Worm (Caenorhabditis elegans) whole organism, L1 larva: ENCODE results near the gene tag-151.

Experiments
- C04F5.9 ChIP-seq: sonication (generic microtip); optimal IDR thresholded peaks from 2 replicates; lab custom pipeline; 2016; ENCODE audit warnings: missing genetic modification characterization, missing compliant biosample characterization
- C16A3.4 ChIP-seq: fragments of 150-350 bp; optimal IDR thresholded peaks from 2 replicates; lab custom pipeline; 2014; ENCODE audit warnings: missing biosample characterization, missing genetic modification characterization
- F16B12.6 ChIP-seq: fragments of 150-350 bp; optimal IDR thresholded peaks from 2 replicates; lab custom pipeline; 2014; ENCODE audit warnings: missing biosample characterization, missing genetic modification characterization
- Y116A8C.19 ChIP-seq: sonication (generic microtip); optimal IDR thresholded peaks from 2 replicates; lab custom pipeline; 2016; ENCODE audit warnings: missing compliant biosample characterization, missing genetic modification characterization, borderline replicate concordance
- alr-1 ChIP-seq: fragments of 200-800 bp; sonication (Bioruptor generic); optimal IDR thresholded peaks from 2 replicates; lab custom pipeline; 2018; ENCODE audit warnings: borderline replicate concordance, mild to moderate bottlenecking, missing genetic modification characterization, missing compliant biosample characterization
- blmp-1 ChIP-seq: fragments of 150-350 bp; optimal IDR thresholded peaks from 2 replicates; lab custom pipeline; 2014; ENCODE audit warnings: missing biosample characterization, missing genetic modification characterization
- ceh-8 ChIP-seq: fragments of 200-800 bp; sonication (Bioruptor generic); optimal IDR thresholded peaks from 2 replicates; lab custom pipeline; 2018; ENCODE audit warnings: mild to moderate bottlenecking, missing genetic modification characterization, moderate library complexity, missing compliant biosample characterization
- ceh-82 ChIP-seq, 3 experiments: fragments of 150-350 bp in 1 of 3; sonication (generic microtip) in 2 of 3; optimal IDR thresholded peaks; 2 replicates each; lab custom pipeline; 2014 to 2017; ENCODE audit warnings: missing biosample characterization in 3 of 3, missing genetic modification characterization in 3 of 3
- ceh-90 ChIP-seq: sonication (generic microtip); optimal IDR thresholded peaks from 2 replicates; lab custom pipeline; 2016; ENCODE audit warnings: missing genetic modification characterization, missing compliant biosample characterization
- ces-1 ChIP-seq: fragments of 150-350 bp; optimal IDR thresholded peaks from 2 replicates; lab custom pipeline; 2014; ENCODE audit warnings: missing biosample characterization, missing genetic modification reagents, missing genetic modification characterization
- dpl-1 ChIP-seq, 3 experiments: fragments of 150-350 bp in 2 of 3; sonication (generic microtip) in 1 of 3; optimal IDR thresholded peaks; 2 replicates each; lab custom pipeline; 2014 to 2017; ENCODE audit warnings: missing biosample characterization in 3 of 3, missing genetic modification characterization in 3 of 3, missing genetic modification reagents in 3 of 3
- dsc-1 ChIP-seq: sonication (generic microtip); optimal IDR thresholded peaks from 2 replicates; lab custom pipeline; 2016; ENCODE audit warnings: mild to moderate bottlenecking, missing genetic modification characterization, missing compliant biosample characterization
- efl-1 ChIP-seq, 4 experiments: fragments of 150-350 bp; optimal IDR thresholded peaks in 3 of 4; peaks in 1 of 4; 1 replicate in 1 of 4; 2 replicates in 3 of 4; lab custom pipeline; 2014; ENCODE audit warnings: missing biosample characterization in 2 of 4, missing genetic modification characterization in 2 of 4, missing genetic modification reagents in 2 of 4
- efl-3 ChIP-seq: fragments of 200-800 bp; sonication (Bioruptor generic); optimal IDR thresholded peaks from 2 replicates; lab custom pipeline; 2018; ENCODE audit warnings: mild to moderate bottlenecking, missing genetic modification characterization, missing compliant biosample characterization
- fkh-10 ChIP-seq: sonication (generic microtip); optimal IDR thresholded peaks from 2 replicates; lab custom pipeline; 2017; ENCODE audit warnings: missing biosample characterization, missing genetic modification reagents, missing genetic modification characterization
- fkh-8 ChIP-seq: sonication (generic microtip); optimal IDR thresholded peaks from 2 replicates; lab custom pipeline; 2016; ENCODE audit warnings: mild to moderate bottlenecking, missing genetic modification characterization, missing compliant biosample characterization
- grh-1 ChIP-seq: fragments of 200-800 bp; sonication (Bioruptor generic); IDR thresholded peaks from 2 replicates; pipeline ENCODE4 v1.3.6; 2022; ENCODE audit warnings: missing genetic modification reagents, missing genetic modification characterization, missing compliant biosample characterization
- hlh-4 ChIP-seq: sonication (generic microtip); optimal IDR thresholded peaks from 2 replicates; lab custom pipeline; 2016; ENCODE audit warnings: mild to moderate bottlenecking, missing genetic modification characterization, missing compliant biosample characterization
- irx-1 ChIP-seq: sonication (generic microtip); optimal IDR thresholded peaks from 2 replicates; lab custom pipeline; 2016; ENCODE audit warnings: missing genetic modification characterization, missing compliant biosample characterization
- isw-1 ChIP-seq: fragments of 200-800 bp; sonication (Bioruptor generic); IDR thresholded peaks from 2 replicates; pipeline ENCODE4 v1.3.6; 2022; ENCODE audit warnings: missing genetic modification characterization, missing compliant biosample characterization
- lin-13 ChIP-seq: fragments of 150-350 bp; optimal IDR thresholded peaks from 2 replicates; lab custom pipeline; 2014; ENCODE audit warnings: missing biosample characterization, missing genetic modification reagents, missing genetic modification characterization
- lin-14 ChIP-seq: fragments of 200-800 bp; sonication (Bioruptor generic); optimal IDR thresholded peaks from 2 replicates; lab custom pipeline; 2018; ENCODE audit warnings: mild to moderate bottlenecking, missing genetic modification characterization, moderate library complexity, missing compliant biosample characterization
- lin-15B ChIP-seq: fragments of 150-350 bp; sonication (generic microtip); optimal IDR thresholded peaks from 3 replicates; lab custom pipeline; 2014; ENCODE audit warnings: missing biosample characterization, missing genetic modification characterization
- lin-35 ChIP-seq, 2 experiments: fragments of 150-350 bp; optimal IDR thresholded peaks; 2 replicates each; lab custom pipeline; 2014; ENCODE audit warnings: missing biosample characterization in 2 of 2, missing genetic modification characterization in 2 of 2, missing genetic modification reagents in 2 of 2
- mab-9 ChIP-seq: fragments of 200-800 bp; sonication (Bioruptor generic); IDR thresholded peaks from 2 replicates; pipeline ENCODE4 v1.3.6; 2022; ENCODE audit warnings: missing genetic modification reagents, missing genetic modification characterization, missing compliant biosample characterization
- mdl-1 ChIP-seq, 2 experiments: fragments of 150-350 bp; optimal IDR thresholded peaks; 2 replicates each; lab custom pipeline; 2014 to 2017; ENCODE audit warnings: missing biosample characterization in 2 of 2, missing genetic modification characterization in 2 of 2, inconsistent platforms in 1 of 2
- nhr-19 ChIP-seq: fragments of 200-800 bp; sonication (Bioruptor generic); conservative IDR thresholded peaks from 2 replicates; pipeline ENCODE4 v1.3.6; 2022; ENCODE audit warnings: missing genetic modification characterization, missing compliant biosample characterization
- nhr-20 ChIP-seq: sonication (generic microtip); optimal IDR thresholded peaks from 2 replicates; lab custom pipeline; 2016; ENCODE audit warnings: mild to moderate bottlenecking, missing genetic modification characterization, missing compliant biosample characterization
- nhr-237 ChIP-seq: fragments of 150-350 bp; optimal IDR thresholded peaks from 2 replicates; lab custom pipeline; 2014; ENCODE audit warnings: missing biosample characterization, missing genetic modification characterization
- nhr-28 ChIP-seq: fragments of 150-350 bp; optimal IDR thresholded peaks from 2 replicates; lab custom pipeline; 2014; ENCODE audit warnings: missing biosample characterization, missing genetic modification characterization
- nhr-47 ChIP-seq: sonication (generic microtip); optimal IDR thresholded peaks from 2 replicates; lab custom pipeline; 2016; ENCODE audit warnings: mild to moderate bottlenecking, missing genetic modification characterization, moderate library complexity, missing compliant biosample characterization
- nhr-71 ChIP-seq: sonication (generic microtip); optimal IDR thresholded peaks from 2 replicates; lab custom pipeline; 2016; ENCODE audit warnings: mild to moderate bottlenecking, missing genetic modification characterization, moderate library complexity, missing compliant biosample characterization
- nhr-76 ChIP-seq: sonication (generic microtip); optimal IDR thresholded peaks from 2 replicates; lab custom pipeline; 2017; ENCODE audit warnings: missing biosample characterization, missing genetic modification characterization
- nhr-90 ChIP-seq: sonication (generic microtip); optimal IDR thresholded peaks from 2 replicates; lab custom pipeline; 2016; ENCODE audit warnings: mild to moderate bottlenecking, missing genetic modification characterization, missing compliant biosample characterization; ENCODE audit not compliant: poor library complexity
- pag-3 ChIP-seq: sonication (generic microtip); optimal IDR thresholded peaks from 2 replicates; lab custom pipeline; 2017; ENCODE audit warnings: missing genetic modification characterization, mild to moderate bottlenecking, missing compliant biosample characterization, antibody characterized with exemption, borderline replicate concordance; ENCODE audit not compliant: insufficient read depth
- pqm-1 ChIP-seq: sonication (generic microtip); optimal IDR thresholded peaks from 3 replicates; lab custom pipeline; 2017; ENCODE audit warnings: missing biosample characterization, missing genetic modification characterization
- rnt-1 ChIP-seq: sonication (generic microtip); optimal IDR thresholded peaks from 2 replicates; lab custom pipeline; 2016; ENCODE audit warnings: mild to moderate bottlenecking, missing genetic modification characterization, moderate library complexity, missing compliant biosample characterization
- skn-1 ChIP-seq: fragments of 150-350 bp; optimal IDR thresholded peaks from 2 replicates; lab custom pipeline; 2014; ENCODE audit warnings: missing biosample characterization, missing genetic modification characterization
- sox-4 ChIP-seq: sonication (generic microtip); optimal IDR thresholded peaks from 2 replicates; lab custom pipeline; 2016; ENCODE audit warnings: missing genetic modification characterization, missing compliant biosample characterization
- sptf-1 ChIP-seq: fragments of 150-350 bp; optimal IDR thresholded peaks from 2 replicates; lab custom pipeline; 2014; ENCODE audit warnings: missing biosample characterization, missing genetic modification characterization
- sup-37 ChIP-seq: fragments of 200-800 bp; sonication (Bioruptor generic); optimal IDR thresholded peaks from 2 replicates; lab custom pipeline; 2018; ENCODE audit warnings: mild to moderate bottlenecking, missing genetic modification characterization, missing compliant biosample characterization
- unc-130 ChIP-seq: fragments of 150-350 bp; optimal IDR thresholded peaks from 2 replicates; lab custom pipeline; 2017; ENCODE audit warnings: missing biosample characterization, missing genetic modification characterization, inconsistent platforms
- unc-30 ChIP-seq: sonication (generic microtip); optimal IDR thresholded peaks from 2 replicates; lab custom pipeline; 2017; ENCODE audit warnings: missing biosample characterization, missing genetic modification characterization
- unc-62 ChIP-seq: fragments of 150-350 bp; optimal IDR thresholded peaks from 2 replicates; lab custom pipeline; 2014; ENCODE audit warnings: missing biosample characterization, missing genetic modification reagents, missing genetic modification characterization
- unc-86 ChIP-seq: sonication (generic microtip); optimal IDR thresholded peaks from 2 replicates; lab custom pipeline; 2016; ENCODE audit warnings: missing genetic modification characterization, missing compliant biosample characterization
- unc-98 ChIP-seq: fragments of 200-800 bp; sonication (Bioruptor generic); IDR thresholded peaks from 2 replicates; pipeline ENCODE4 v1.3.6; 2022; ENCODE audit warnings: missing genetic modification characterization, missing compliant biosample characterization
- xbp-1 ChIP-seq: sonication (generic microtip); optimal IDR thresholded peaks from 2 replicates; lab custom pipeline; 2016; ENCODE audit warnings: missing genetic modification characterization, missing compliant biosample characterization
- zag-1 ChIP-seq: fragments of 150-350 bp; optimal IDR thresholded peaks from 2 replicates; lab custom pipeline; 2014; ENCODE audit warnings: missing biosample characterization, missing genetic modification characterization
- ztf-4 ChIP-seq: fragments of 150-350 bp; optimal IDR thresholded peaks from 2 replicates; lab custom pipeline; 2014; ENCODE audit warnings: missing biosample characterization, missing genetic modification characterization

Gene tag-151

ce11 chrII:4671692-4672091, 38.4 kb upstream of the tag-151 start, which contains the start of gene T05A7.6:
TSS of gene T05A7.6 (minus strand) at chrII:4671792.
- TF ChIP-seq C16A3.4 (tag; lab: Kevin White, UChicago): no peak
- no peak for TF ChIP-seq nhr-71 (tag; lab: Kevin White, UChicago)
- no peak for TF ChIP-seq nhr-20 (tag; lab: Kevin White, UChicago)
- no peak for TF ChIP-seq unc-98 (GFP tag; lab: Robert Waterston, UW)
- TF ChIP-seq zag-1 (tag; lab: Kevin White, UChicago): no peak
- no peak for TF ChIP-seq unc-86 (tag; lab: Kevin White, UChicago)
- TF ChIP-seq dpl-1 (GFP tag; optimal IDR thresholded peaks at IDR 0.05; lab: Kevin White, UChicago): no peak
- TF ChIP-seq grh-1 (GFP tag; lab: Robert Waterston, UW): no peak
- TF ChIP-seq mdl-1 (tag; optimal IDR thresholded peaks at IDR 0.05; lab: Kevin White, UChicago): no peak
- no peak for TF ChIP-seq nhr-47
- TF ChIP-seq fkh-8 (tag; lab: Kevin White, UChicago): no peak
- no peak for TF ChIP-seq nhr-76 (tag; lab: Kevin White, UChicago)

- TF ChIP-seq unc-30 (tag; lab: Kevin White, UChicago) (no peak), fkh-8 (tag; lab: Kevin White, UChicago) (peak; percentile 42), irx-1 (no peak), lin-13 (peak; percentile 37), fkh-10 (GFP tag; lab: Kevin White, UChicago) (no peak), ztf-4 (tag; lab: Kevin White, UChicago) (no peak), skn-1 (tag; lab: Kevin White, UChicago) (peak; percentile 19), Y116A8C.19 (tag; lab: Kevin White, UChicago) (no peak), ceh-82 (tag; optimal IDR thresholded peaks at IDR 0.05; lab: Kevin White, UChicago) (peak in 2 of 3 experiments; percentile 9 to 79), nhr-28 (tag; lab: Kevin White, UChicago) (no peak), nhr-20 (tag; lab: Kevin White, UChicago) (peak; percentile 19), dsc-1 (tag; lab: Kevin White, UChicago) (peak; percentile 65), nhr-71 (tag; lab: Kevin White, UChicago) (no peak), nhr-90 (tag; lab: Kevin White, UChicago) (no peak), hlh-4 (no peak), pqm-1 (tag; lab: Kevin White, UChicago) (no peak), sox-4 (tag; lab: Kevin White, UChicago) (no peak), ceh-8 (GFP tag; lab: Kevin White, UChicago) (no peak), sptf-1 (no peak), mab-9 (GFP tag; lab: Robert Waterston, UW) (no peak), unc-62 (GFP tag; lab: Kevin White, UChicago) (no peak), xbp-1 (tag; lab: Kevin White, UChicago) (peak; percentile 8), efl-1 (optimal IDR thresholded peaks at IDR 0.05; lab: Kevin White, UChicago) (peak; percentile 50 to 67), efl-1 (GFP tag; optimal IDR thresholded peaks at IDR 0.05 in 1 of 2; lab: Kevin White, UChicago) (peak; percentile 51 to 92), ceh-90 (tag; lab: Kevin White, UChicago) (no peak), alr-1 (no peak), sup-37 (GFP tag; lab: Kevin White, UChicago) (no peak), lin-15B (tag; lab: Kevin White, UChicago) (peak; percentile 28), lin-35 (GFP tag; optimal IDR thresholded peaks at IDR 0.05; lab: Kevin White, UChicago) (peak; percentile 49 to 70), unc-130 (tag; lab: Kevin White, UChicago) (no peak), F16B12.6 (tag; lab: Kevin White, UChicago) (peak; percentile 2), rnt-1 (tag; lab: Kevin White, UChicago) (peak; percentile 46), lin-14 (GFP tag; lab: Kevin White, UChicago) (peak; percentile 96), ces-1 (GFP tag; lab: Kevin White, UChicago) (no peak), nhr-237 (tag; lab: Kevin White, UChicago) (no peak), pag-3 (no peak), C04F5.9 (tag; lab: Kevin White, UChicago) (no peak), unc-86 (tag; lab: Kevin White, UChicago) (no peak), blmp-1 (no peak), nhr-76 (tag; lab: Kevin White, UChicago) (no peak), efl-3 (GFP tag; lab: Kevin White, UChicago) (no peak), isw-1 (GFP tag; lab: Robert Waterston, UW) (no peak), zag-1 (tag; lab: Kevin White, UChicago) (no peak), C16A3.4 (tag; lab: Kevin White, UChicago) (peak; percentile 0), nhr-19 (GFP tag; lab: Robert Waterston, UW) (no peak)
Observed at ce11 chrII:4672584-4673110, 37.4 kb upstream of the tag-151 start, which contains the start of the genes clec-140 and hmg-11. TSS of gene clec-140 (plus strand) at chrII:4673060. TSS of gene hmg-11 (plus strand) at chrII:4673085.
